Fruit fly (Drosophila melanogaster) whole organism, embryonic: ENCODE data around the gene CG15602.

Source experiments
- CG11398 ChIP-seq: fragments of 200-800 bp; sonication (Bioruptor generic); optimal IDR thresholded peaks from 2 replicates; lab custom pipeline; 2016; ENCODE audit warnings: missing biosample characterization, missing genetic modification characterization
- CG2129 ChIP-seq: fragments of 200-800 bp; sonication (Bioruptor generic); IDR thresholded peaks from 2 replicates; pipeline ENCODE4 v1.3.6; 2022; ENCODE audit warnings: missing biosample characterization, missing genetic modification characterization; ENCODE audit not compliant: partially characterized antibody
- CG33213 ChIP-seq: fragments of 200-800 bp; sonication (Bioruptor generic); optimal IDR thresholded peaks from 3 replicates; lab custom pipeline; 2016; ENCODE audit warnings: missing biosample characterization, missing genetic modification characterization
- Chrac-16 ChIP-seq: fragments of 200-800 bp; sonication (Bioruptor generic); optimal IDR thresholded peaks from 3 replicates; lab custom pipeline; 2016; ENCODE audit warnings: missing biosample characterization, missing genetic modification characterization
- Scr ChIP-seq: fragments of 200-800 bp; sonication (Bioruptor generic); IDR thresholded peaks from 2 replicates; pipeline ENCODE4 v1.3.6; 2022; ENCODE audit warnings: missing biosample characterization, missing genetic modification characterization; ENCODE audit not compliant: partially characterized antibody
- sim ChIP-seq: fragments of 200-800 bp; sonication (Bioruptor generic); IDR thresholded peaks from 2 replicates; pipeline ENCODE4 v1.3.6; 2022; ENCODE audit warnings: missing biosample characterization, missing genetic modification characterization

dm6 chrX:15802880-15803650, 3.8 kb downstream of the CG15602 start:
- TF ChIP-seq Chrac-16 (GFP tag; lab: Kevin White, UChicago): no peak
- TF ChIP-seq sim (GFP tag; lab: Robert Waterston, UW): no peak
- peak; percentile 56 for TF ChIP-seq CG2129 (GFP tag; lab: Robert Waterston, UW)
- TF ChIP-seq CG11398 (GFP tag; lab: Kevin White, UChicago): no peak
- peak; percentile 81 for TF ChIP-seq Scr (GFP tag; lab: Robert Waterston, UW)
- TF ChIP-seq CG33213: no peak
